Fruit fly (Drosophila melanogaster): ENCODE results near the gene Tm2.

Gene Tm2

dm6 chr3R:15346018-15346383 lies 36.0 kb downstream of the Tm2 start, which contains the start of the genes Surf4 and CG31301 (continued):
- TF ChIP-seq CG10274 (GFP tag; optimal IDR thresholded peaks at IDR 0.05) (no peak), CG18764 (GFP tag; optimal IDR thresholded peaks at IDR 0.05) (no peak), Aef1 (GFP tag; IDR thresholded peaks at IDR 0.05) (no peak), CG13624 (GFP tag; optimal IDR thresholded peaks at IDR 0.05) (peak; percentile 13), CG17829 (tag; optimal IDR thresholded peaks at IDR 0.05) (no peak), CG11085 (GFP tag; IDR thresholded peaks at IDR 0.05) (no peak), yki (optimal IDR thresholded peaks at IDR 0.05) (no peak), schlank (tag; optimal IDR thresholded peaks at IDR 0.05) (no peak), CG13287 (GFP tag; IDR thresholded peaks at IDR 0.05; ENCODE audit: partially characterized antibody) (peak; percentile 71), CG10209 (GFP tag; optimal IDR thresholded peaks at IDR 0.05) (no peak), otp (GFP tag; IDR thresholded peaks at IDR 0.05) (no peak), sima (GFP tag; optimal IDR thresholded peaks at IDR 0.05) (no peak), vfl (GFP tag; optimal IDR thresholded peaks at IDR 0.05) (no peak), CG3847 (GFP tag; IDR thresholded peaks at IDR 0.05) (no peak), dpn (GFP tag; optimal IDR thresholded peaks at IDR 0.05) (no peak), hkb (optimal IDR thresholded peaks at IDR 0.05) (no peak), hkb (GFP tag; IDR thresholded peaks at IDR 0.05) (no peak), CG12104 (GFP tag; optimal IDR thresholded peaks at IDR 0.05) (no peak), Max (GFP tag; optimal IDR thresholded peaks at IDR 0.05) (no peak), crol (GFP tag; IDR thresholded peaks at IDR 0.05) (no peak), CG6272 (GFP tag; IDR thresholded peaks at IDR 0.05) (no peak), run (tag; optimal IDR thresholded peaks at IDR 0.05) (no peak), wdn (GFP tag; IDR thresholded peaks at IDR 0.05) (no peak), CG16815 (GFP tag; optimal IDR thresholded peaks at IDR 0.05) (no peak), Opbp (GFP tag; IDR thresholded peaks at IDR 0.05; ENCODE audit: partially characterized antibody) (peak; percentile 87; the same call in 2 of the 3 replicates), fru (optimal IDR thresholded peaks at IDR 0.05) (no peak), psq (GFP tag; optimal IDR thresholded peaks at IDR 0.05) (no peak), CG7786 (GFP tag; optimal IDR thresholded peaks at IDR 0.05) (no peak), Awh (GFP tag; IDR thresholded peaks at IDR 0.05) (no peak), Dad (GFP tag; optimal IDR thresholded peaks at IDR 0.05) (no peak), seq (GFP tag; IDR thresholded peaks at IDR 0.05) (no peak), aop (GFP tag; IDR thresholded peaks at IDR 0.05) (no peak), ato (GFP tag; IDR thresholded peaks at IDR 0.05; ENCODE audit: partially characterized antibody) (peak; percentile 85), bowl (GFP tag; IDR thresholded peaks at IDR 0.05) (no peak), CG5180 (GFP tag; optimal IDR thresholded peaks at IDR 0.05) (no peak), CG6765 (GFP tag; optimal IDR thresholded peaks at IDR 0.05) (no peak), zfh1 (GFP tag; IDR thresholded peaks at IDR 0.05) (no peak), Sin3A (optimal IDR thresholded peaks at IDR 0.05) (peak; percentile 39), lov (optimal IDR thresholded peaks at IDR 0.05) (no peak), lov (GFP tag; IDR thresholded peaks at IDR 0.05) (no peak), CG2712 (tag; optimal IDR thresholded peaks at IDR 0.05) (peak; percentile 9), Dp (GFP tag; optimal IDR thresholded peaks at IDR 0.05) (peak; percentile 35), Nf-YC (tag; optimal IDR thresholded peaks at IDR 0.05) (peak; percentile 8), MESR4 (GFP tag; optimal IDR thresholded peaks at IDR 0.05) (peak; percentile 77), Dip3 (GFP tag; optimal IDR thresholded peaks at IDR 0.05) (no peak), Myb (GFP tag; optimal IDR thresholded peaks at IDR 0.05) (peak; percentile 18), CG14441 (GFP tag; IDR thresholded peaks at IDR 0.05) (no peak), ci (GFP tag; IDR thresholded peaks at IDR 0.05) (no peak), CG2120 (GFP tag; optimal IDR thresholded peaks at IDR 0.05) (no peak), CG10654 (GFP tag; optimal IDR thresholded peaks at IDR 0.05) (no peak), CG6854 (GFP tag; optimal IDR thresholded peaks at IDR 0.05) (no peak), E2f1 (GFP tag; IDR thresholded peaks at IDR 0.05) (no peak), CG13775 (GFP tag; optimal IDR thresholded peaks at IDR 0.05) (no peak), Antp (GFP tag; optimal IDR thresholded peaks at IDR 0.05) (no peak), slou (GFP tag; optimal IDR thresholded peaks at IDR 0.05) (no peak)
